Fruit fly (Drosophila melanogaster): ENCODE data around the gene eIF2D.
A peak's percentile ranks its signal among the peaks of the same experiment; 100 is the strongest.

Gene eIF2D

dm6 chr3R:29112398-29113150 lies 39.0 kb downstream of the eIF2D start, which contains the start of the genes alpha-Man-Ib and Pdhb (continued):
- TF ChIP-seq CG14860 (GFP tag; IDR thresholded peaks at IDR 0.05; ENCODE audit: partially characterized antibody) (no peak), Camta (GFP tag; optimal IDR thresholded peaks at IDR 0.05) (peak; percentile 5), CG1792 (GFP tag; optimal IDR thresholded peaks at IDR 0.05) (no peak), CG3407 (GFP tag; optimal IDR thresholded peaks at IDR 0.05) (peak; percentile 40), CG2129 (GFP tag; IDR thresholded peaks at IDR 0.05; ENCODE audit: partially characterized antibody) (no peak), B-H1 (GFP tag; IDR thresholded peaks at IDR 0.05) (peak; percentile 61), bsh (GFP tag; optimal IDR thresholded peaks at IDR 0.05) (peak in 1 of 2 experiments; percentile 72), zen (tag; optimal IDR thresholded peaks at IDR 0.05) (peak; percentile 82), CG10959 (GFP tag; IDR thresholded peaks at IDR 0.05) (peak; percentile 33; the same call in 1 of the 2 replicates), YL-1 (GFP tag; optimal IDR thresholded peaks at IDR 0.05) (peak; percentile 67), emc (GFP tag; optimal IDR thresholded peaks at IDR 0.05) (no peak), tap (tag; optimal IDR thresholded peaks at IDR 0.05) (no peak), Opbp (GFP tag; IDR thresholded peaks at IDR 0.05; ENCODE audit: partially characterized antibody) (no peak), croc (GFP tag; conservative IDR thresholded peaks at IDR 0.05) (peak; percentile 67), Gug (GFP tag; IDR thresholded peaks at IDR 0.05) (peak; percentile 84; the same call in 3 of the 4 replicates), CG30431 (GFP tag; optimal IDR thresholded peaks at IDR 0.05) (peak; percentile 68), stc (GFP tag; IDR thresholded peaks at IDR 0.05) (peak; percentile 75), HmgZ (tag; optimal IDR thresholded peaks at IDR 0.05) (peak; percentile 75), CG33557 (GFP tag; optimal IDR thresholded peaks at IDR 0.05) (peak; percentile 72), sima (GFP tag; optimal IDR thresholded peaks at IDR 0.05) (no peak), CG10209 (GFP tag; optimal IDR thresholded peaks at IDR 0.05) (peak; percentile 80), chinmo (GFP tag; IDR thresholded peaks at IDR 0.05; ENCODE audit: partially characterized antibody) (0 out of 4 replicates have a peak, but pooled peaks have one; percentile 38), CG12744 (GFP tag; optimal IDR thresholded peaks at IDR 0.05) (no peak), peb (GFP tag; IDR thresholded peaks at IDR 0.05) (peak; percentile 43; the same call in 1 of the 2 replicates), H15 (GFP tag; IDR thresholded peaks at IDR 0.05) (peak; percentile 65; the same call in 2 of the 3 replicates), eyg (GFP tag; optimal IDR thresholded peaks at IDR 0.05) (no peak), CG10565 (GFP tag; optimal IDR thresholded peaks at IDR 0.05) (no peak), da (GFP tag; optimal IDR thresholded peaks at IDR 0.05) (no peak), CG17328 (GFP tag; IDR thresholded peaks at IDR 0.05) (peak; percentile 64), Vsx1 (GFP tag; optimal IDR thresholded peaks at IDR 0.05) (no peak), sisA (GFP tag; IDR thresholded peaks at IDR 0.05) (peak; percentile 82), al (GFP tag; IDR thresholded peaks at IDR 0.05) (peak; percentile 85), CG42726 (GFP tag; IDR thresholded peaks at IDR 0.05; ENCODE audit: partially characterized antibody) (no peak), CG10267 (tag; optimal IDR thresholded peaks at IDR 0.05) (peak; percentile 82), CG43689 (GFP tag; IDR thresholded peaks at IDR 0.05) (no peak), CG6854 (GFP tag; optimal IDR thresholded peaks at IDR 0.05) (no peak), Doc2 (GFP tag; IDR thresholded peaks at IDR 0.05) (no peak), CG16863 (GFP tag; optimal IDR thresholded peaks at IDR 0.05) (peak; percentile 45), Hsf (GFP tag; optimal IDR thresholded peaks at IDR 0.05) (peak; percentile 61), sens-2 (GFP tag; IDR thresholded peaks at IDR 0.05) (peak; percentile 57; the same call in 1 of the 2 replicates), Dbx (GFP tag; IDR thresholded peaks at IDR 0.05) (peak; percentile 88), dmrt99B (tag; optimal IDR thresholded peaks at IDR 0.05) (no peak), Kr (GFP tag; optimal IDR thresholded peaks at IDR 0.05) (no peak), Adf1 (GFP tag; IDR thresholded peaks at IDR 0.05) (peak; percentile 50), HHEX (GFP tag; optimal IDR thresholded peaks at IDR 0.05) (peak; percentile 44), mam (GFP tag; optimal IDR thresholded peaks at IDR 0.05) (peak; percentile 74), Rfx (GFP tag; IDR thresholded peaks at IDR 0.05) (peak; percentile 92), CG6175 (GFP tag; IDR thresholded peaks at IDR 0.05) (peak; percentile 67; the same call in 1 of the 3 replicates), exex (tag; optimal IDR thresholded peaks at IDR 0.05) (peak; percentile 51)

Data from whole organism, embryonic.